Worm (Caenorhabditis elegans) whole organism, L1 larva: ENCODE results near the gene alh-11.

ENCODE experiments used
- C16A3.4 ChIP-seq: fragments of 150-350 bp; optimal IDR thresholded peaks from 2 replicates; lab custom pipeline; 2014; ENCODE audit warnings: missing biosample characterization, missing genetic modification characterization
- F16B12.6 ChIP-seq: fragments of 150-350 bp; optimal IDR thresholded peaks from 2 replicates; lab custom pipeline; 2014; ENCODE audit warnings: missing biosample characterization, missing genetic modification characterization
- Y116A8C.19 ChIP-seq: sonication (generic microtip); optimal IDR thresholded peaks from 2 replicates; lab custom pipeline; 2016; ENCODE audit warnings: missing compliant biosample characterization, missing genetic modification characterization, borderline replicate concordance
- alr-1 ChIP-seq: fragments of 200-800 bp; sonication (Bioruptor generic); optimal IDR thresholded peaks from 2 replicates; lab custom pipeline; 2018; ENCODE audit warnings: borderline replicate concordance, mild to moderate bottlenecking, missing genetic modification characterization, missing compliant biosample characterization
- aly-2 ChIP-seq: fragments of 150-350 bp; optimal IDR thresholded peaks from 2 replicates; lab custom pipeline; 2014; ENCODE audit warnings: missing biosample characterization, missing genetic modification characterization
- ama-1 ChIP-seq: fragments of 150-350 bp; optimal IDR thresholded peaks from 2 replicates; lab custom pipeline; 2014
- ceh-63 ChIP-seq: fragments of 200-800 bp; sonication (Bioruptor generic); optimal IDR thresholded peaks from 2 replicates; lab custom pipeline; 2018; ENCODE audit warnings: mild to moderate bottlenecking, missing genetic modification characterization, missing compliant biosample characterization
- ceh-8 ChIP-seq: fragments of 200-800 bp; sonication (Bioruptor generic); optimal IDR thresholded peaks from 2 replicates; lab custom pipeline; 2018; ENCODE audit warnings: mild to moderate bottlenecking, missing genetic modification characterization, moderate library complexity, missing compliant biosample characterization
- ceh-82 ChIP-seq, 3 experiments: fragments of 150-350 bp in 1 of 3; sonication (generic microtip) in 2 of 3; optimal IDR thresholded peaks; 2 replicates each; lab custom pipeline; 2014 to 2017; ENCODE audit warnings: missing biosample characterization in 3 of 3, missing genetic modification characterization in 3 of 3
- ceh-88 ChIP-seq: fragments of 200-800 bp; sonication (Bioruptor generic); IDR thresholded peaks from 2 replicates; pipeline ENCODE4 v1.3.6; 2022; ENCODE audit warnings: missing genetic modification characterization, missing compliant biosample characterization
- ceh-90 ChIP-seq: sonication (generic microtip); optimal IDR thresholded peaks from 2 replicates; lab custom pipeline; 2016; ENCODE audit warnings: missing genetic modification characterization, missing compliant biosample characterization
- ces-1 ChIP-seq: fragments of 150-350 bp; optimal IDR thresholded peaks from 2 replicates; lab custom pipeline; 2014; ENCODE audit warnings: missing biosample characterization, missing genetic modification reagents, missing genetic modification characterization
- efl-1 ChIP-seq, 4 experiments: fragments of 150-350 bp; optimal IDR thresholded peaks in 3 of 4; peaks in 1 of 4; 1 replicate in 1 of 4; 2 replicates in 3 of 4; lab custom pipeline; 2014; ENCODE audit warnings: missing biosample characterization in 2 of 4, missing genetic modification characterization in 2 of 4, missing genetic modification reagents in 2 of 4
- egl-13 ChIP-seq: sonication (generic microtip); optimal IDR thresholded peaks from 2 replicates; lab custom pipeline; 2016; ENCODE audit warnings: missing genotype, missing genetic modification reagents, missing genetic modification characterization, missing compliant biosample characterization
- elt-2 ChIP-seq: sonication (generic microtip); optimal IDR thresholded peaks from 2 replicates; lab custom pipeline; 2016; ENCODE audit warnings: missing genetic modification characterization, mild to moderate bottlenecking, inconsistent platforms, missing compliant biosample characterization, missing genetic modification reagents
- elt-3 ChIP-seq, 6 experiments: fragments of 150-350 bp in 1 of 6; sonication (generic microtip); optimal IDR thresholded peaks; 2 replicates each; lab custom pipeline; 2017 to 2018; ENCODE audit warnings: missing biosample characterization in 6 of 6, missing genetic modification characterization in 6 of 6, inconsistent platforms in 1 of 6
- fkh-8 ChIP-seq: sonication (generic microtip); optimal IDR thresholded peaks from 2 replicates; lab custom pipeline; 2016; ENCODE audit warnings: mild to moderate bottlenecking, missing genetic modification characterization, missing compliant biosample characterization
- fos-1 ChIP-seq: fragments of 150-350 bp; optimal IDR thresholded peaks from 2 replicates; lab custom pipeline; 2014; ENCODE audit warnings: missing biosample characterization, missing genetic modification characterization
- hlh-4 ChIP-seq: sonication (generic microtip); optimal IDR thresholded peaks from 2 replicates; lab custom pipeline; 2016; ENCODE audit warnings: mild to moderate bottlenecking, missing genetic modification characterization, missing compliant biosample characterization
- irx-1 ChIP-seq: sonication (generic microtip); optimal IDR thresholded peaks from 2 replicates; lab custom pipeline; 2016; ENCODE audit warnings: missing genetic modification characterization, missing compliant biosample characterization
- isw-1 ChIP-seq: fragments of 200-800 bp; sonication (Bioruptor generic); IDR thresholded peaks from 2 replicates; pipeline ENCODE4 v1.3.6; 2022; ENCODE audit warnings: missing genetic modification characterization, missing compliant biosample characterization
- lin-13 ChIP-seq: fragments of 150-350 bp; optimal IDR thresholded peaks from 2 replicates; lab custom pipeline; 2014; ENCODE audit warnings: missing biosample characterization, missing genetic modification reagents, missing genetic modification characterization
- lin-14 ChIP-seq: fragments of 200-800 bp; sonication (Bioruptor generic); optimal IDR thresholded peaks from 2 replicates; lab custom pipeline; 2018; ENCODE audit warnings: mild to moderate bottlenecking, missing genetic modification characterization, moderate library complexity, missing compliant biosample characterization
- lin-15B ChIP-seq: fragments of 150-350 bp; sonication (generic microtip); optimal IDR thresholded peaks from 3 replicates; lab custom pipeline; 2014; ENCODE audit warnings: missing biosample characterization, missing genetic modification characterization
- lir-3 ChIP-seq: sonication (generic microtip); optimal IDR thresholded peaks from 2 replicates; lab custom pipeline; 2016; ENCODE audit warnings: mild to moderate bottlenecking, missing genetic modification characterization, moderate library complexity, missing compliant biosample characterization; ENCODE audit not compliant: poor library complexity
- lsy-2 ChIP-seq, 2 experiments: fragments of 150-350 bp; optimal IDR thresholded peaks; 2 replicates each; lab custom pipeline; 2014; ENCODE audit warnings: missing biosample characterization in 2 of 2, missing genetic modification characterization in 2 of 2
- mef-2 ChIP-seq: fragments of 150-350 bp; optimal IDR thresholded peaks from 2 replicates; lab custom pipeline; 2014; ENCODE audit warnings: missing biosample characterization, missing genetic modification characterization
- mep-1 ChIP-seq: fragments of 150-350 bp; optimal IDR thresholded peaks from 2 replicates; lab custom pipeline; 2014; ENCODE audit warnings: missing biosample characterization, missing genetic modification characterization
- nhr-11 ChIP-seq: fragments of 150-350 bp; optimal IDR thresholded peaks from 2 replicates; lab custom pipeline; 2014; ENCODE audit warnings: missing biosample characterization, missing genetic modification characterization
- nhr-12 ChIP-seq: sonication (generic microtip); optimal IDR thresholded peaks from 2 replicates; lab custom pipeline; 2017; ENCODE audit warnings: missing biosample characterization, missing genetic modification characterization
- nhr-20 ChIP-seq: sonication (generic microtip); optimal IDR thresholded peaks from 2 replicates; lab custom pipeline; 2016; ENCODE audit warnings: mild to moderate bottlenecking, missing genetic modification characterization, missing compliant biosample characterization
- nhr-237 ChIP-seq: fragments of 150-350 bp; optimal IDR thresholded peaks from 2 replicates; lab custom pipeline; 2014; ENCODE audit warnings: missing biosample characterization, missing genetic modification characterization
- nhr-47 ChIP-seq: sonication (generic microtip); optimal IDR thresholded peaks from 2 replicates; lab custom pipeline; 2016; ENCODE audit warnings: mild to moderate bottlenecking, missing genetic modification characterization, moderate library complexity, missing compliant biosample characterization
- nhr-85 ChIP-seq: sonication (generic microtip); peaks from one replicate; lab custom pipeline; 2016; ENCODE audit warnings: missing genetic modification characterization, inconsistent platforms, missing compliant biosample characterization
- nhr-90 ChIP-seq: sonication (generic microtip); optimal IDR thresholded peaks from 2 replicates; lab custom pipeline; 2016; ENCODE audit warnings: mild to moderate bottlenecking, missing genetic modification characterization, missing compliant biosample characterization; ENCODE audit not compliant: poor library complexity
- pax-3 ChIP-seq: fragments of 200-800 bp; sonication (Bioruptor generic); optimal IDR thresholded peaks from 2 replicates; lab custom pipeline; 2018; ENCODE audit warnings: mild to moderate bottlenecking, missing genetic modification characterization, moderate library complexity, missing compliant biosample characterization
- pqm-1 ChIP-seq: sonication (generic microtip); optimal IDR thresholded peaks from 3 replicates; lab custom pipeline; 2017; ENCODE audit warnings: missing biosample characterization, missing genetic modification characterization
- rnt-1 ChIP-seq: sonication (generic microtip); optimal IDR thresholded peaks from 2 replicates; lab custom pipeline; 2016; ENCODE audit warnings: mild to moderate bottlenecking, missing genetic modification characterization, moderate library complexity, missing compliant biosample characterization
- snpc-4 ChIP-seq: fragments of 150-350 bp; optimal IDR thresholded peaks from 2 replicates; lab custom pipeline; 2014; ENCODE audit warnings: missing biosample characterization, missing genetic modification characterization
- sox-4 ChIP-seq: sonication (generic microtip); optimal IDR thresholded peaks from 2 replicates; lab custom pipeline; 2016; ENCODE audit warnings: missing genetic modification characterization, missing compliant biosample characterization
- sup-37 ChIP-seq: fragments of 200-800 bp; sonication (Bioruptor generic); optimal IDR thresholded peaks from 2 replicates; lab custom pipeline; 2018; ENCODE audit warnings: mild to moderate bottlenecking, missing genetic modification characterization, missing compliant biosample characterization
- swsn-7 ChIP-seq: sonication (generic microtip); optimal IDR thresholded peaks from 2 replicates; lab custom pipeline; 2016; ENCODE audit warnings: missing genetic modification characterization, missing compliant biosample characterization
- unc-130 ChIP-seq: fragments of 150-350 bp; optimal IDR thresholded peaks from 2 replicates; lab custom pipeline; 2017; ENCODE audit warnings: missing biosample characterization, missing genetic modification characterization, inconsistent platforms
- unc-30 ChIP-seq: sonication (generic microtip); optimal IDR thresholded peaks from 2 replicates; lab custom pipeline; 2017; ENCODE audit warnings: missing biosample characterization, missing genetic modification characterization
- unc-62 ChIP-seq: fragments of 150-350 bp; optimal IDR thresholded peaks from 2 replicates; lab custom pipeline; 2014; ENCODE audit warnings: missing biosample characterization, missing genetic modification reagents, missing genetic modification characterization
- unc-86 ChIP-seq: sonication (generic microtip); optimal IDR thresholded peaks from 2 replicates; lab custom pipeline; 2016; ENCODE audit warnings: missing genetic modification characterization, missing compliant biosample characterization
- vab-15 ChIP-seq: sonication (generic microtip); optimal IDR thresholded peaks from 2 replicates; lab custom pipeline; 2017; ENCODE audit warnings: missing genotype, mild to moderate bottlenecking, missing genetic modification characterization, missing compliant biosample characterization
- xbp-1 ChIP-seq: sonication (generic microtip); optimal IDR thresholded peaks from 2 replicates; lab custom pipeline; 2016; ENCODE audit warnings: missing genetic modification characterization, missing compliant biosample characterization
- zip-4 ChIP-seq: fragments of 200-800 bp; sonication (Bioruptor generic); optimal IDR thresholded peaks from 2 replicates; lab custom pipeline; 2018; ENCODE audit warnings: mild to moderate bottlenecking, missing genetic modification characterization, moderate library complexity, missing compliant biosample characterization
- ztf-4 ChIP-seq: fragments of 150-350 bp; optimal IDR thresholded peaks from 2 replicates; lab custom pipeline; 2014; ENCODE audit warnings: missing biosample characterization, missing genetic modification characterization

Gene alh-11

DNA sequence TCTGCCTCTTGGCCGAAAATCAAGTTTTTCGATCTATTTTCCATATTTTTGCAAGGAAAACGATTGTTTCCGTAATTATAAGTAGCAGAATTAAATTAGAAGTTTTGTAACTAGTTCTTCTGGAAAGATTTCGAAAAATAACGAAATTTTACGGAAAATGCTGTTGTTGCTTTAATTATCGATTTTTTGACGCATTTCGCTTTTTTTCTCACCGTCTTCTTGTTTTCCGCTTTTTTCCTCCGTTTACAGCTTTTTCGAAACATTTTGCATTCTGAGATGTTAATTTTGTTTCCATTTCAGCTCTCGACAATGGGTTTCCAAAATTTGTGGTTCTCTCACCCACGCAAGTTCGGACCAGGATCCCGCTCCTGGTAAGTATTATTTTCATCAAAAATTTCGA is 15.3 kb upstream of the alh-11 start, which contains the start of gene rps-29:
Gene rps-29, plus strand, starts transcription at position 301 of the 400 bp plus-strand sequence.
- TF ChIP-seq unc-130 (no peak), elt-3 (tag; optimal IDR thresholded peaks at IDR 0.05; lab: Kevin White, UChicago) (no peak), nhr-11 (tag; lab: Kevin White, UChicago) (no peak), rnt-1 (tag; lab: Kevin White, UChicago) (no peak), mef-2 (tag; lab: Kevin White, UChicago) (no peak), nhr-20 (tag; lab: Kevin White, UChicago) (no peak), hlh-4 (tag; lab: Kevin White, UChicago) (no peak), isw-1 (GFP tag; lab: Robert Waterston, UW) (no peak), snpc-4 (no peak), irx-1 (tag; lab: Kevin White, UChicago) (peak; percentile 40), ceh-8 (GFP tag; lab: Kevin White, UChicago) (no peak), nhr-85 (peak; percentile 11)

DNA sequence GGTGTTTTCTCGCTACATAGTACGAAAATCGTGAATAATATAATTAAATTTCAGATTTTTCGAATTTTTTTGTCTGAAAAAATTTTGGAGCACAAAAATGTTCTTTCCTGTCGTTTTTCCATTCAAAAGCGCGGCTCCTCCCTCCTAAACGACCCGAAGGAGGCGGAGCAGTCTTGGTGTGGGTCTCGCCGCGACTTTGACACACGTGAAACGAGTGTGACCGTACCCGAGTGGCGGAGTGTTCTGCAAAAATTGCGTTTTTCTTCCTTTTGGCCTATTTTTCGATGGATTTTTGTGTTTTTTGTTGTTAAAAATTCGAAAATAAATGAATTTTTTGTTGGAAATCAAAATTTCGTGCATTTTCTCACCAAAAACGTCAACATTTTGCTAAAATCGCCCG is 14.9 kb upstream of the alh-11 start, which contains the start of gene snt-2:
Gene snt-2, minus strand, starts transcription at position 139 of the 400 bp plus-strand sequence.
- peak; percentile 30; the same call in 1 of the 2 replicates for TF ChIP-seq ceh-88 (GFP tag; lab: Robert Waterston, UW)
- peak; percentile 70 for TF ChIP-seq lin-13 (GFP tag; lab: Kevin White, UChicago)
- peak; percentile 76 for TF ChIP-seq nhr-90
- peak; percentile 85 for TF ChIP-seq nhr-85
- TF ChIP-seq lin-14 (GFP tag; lab: Kevin White, UChicago): no peak
- no peak for TF ChIP-seq sup-37
- TF ChIP-seq nhr-47 (tag; lab: Kevin White, UChicago): peak; percentile 85
- no peak for TF ChIP-seq nhr-11 (tag; lab: Kevin White, UChicago)
- TF ChIP-seq efl-1 (optimal IDR thresholded peaks at IDR 0.05; lab: Kevin White, UChicago): peak; percentile 84 to 86
- TF ChIP-seq efl-1 (GFP tag; optimal IDR thresholded peaks at IDR 0.05 in 1 of 2; lab: Kevin White, UChicago): peak; percentile 82 to 97
- TF ChIP-seq elt-2 (tag; lab: Kevin White, UChicago): peak; percentile 62
- TF ChIP-seq ceh-90 (tag; lab: Kevin White, UChicago): peak; percentile 18
- TF ChIP-seq ceh-8 (GFP tag; lab: Kevin White, UChicago): no peak
- peak; percentile 72 for TF ChIP-seq unc-86
- TF ChIP-seq snpc-4: peak; percentile 43
- TF ChIP-seq nhr-12: no peak
- TF ChIP-seq ceh-82 (tag; optimal IDR thresholded peaks at IDR 0.05; lab: Kevin White, UChicago): peak; percentile 53 to 95 (median 75)
- TF ChIP-seq sox-4 (tag; lab: Kevin White, UChicago): no peak
- peak; percentile 71 for TF ChIP-seq xbp-1 (tag; lab: Kevin White, UChicago)
- no peak for TF ChIP-seq unc-130
- TF ChIP-seq isw-1 (GFP tag; lab: Robert Waterston, UW): peak; percentile 78
- peak; percentile 80 for TF ChIP-seq mep-1 (tag; lab: Kevin White, UChicago)
- peak; percentile 44 for TF ChIP-seq F16B12.6 (tag; lab: Kevin White, UChicago)
- no peak for TF ChIP-seq ama-1 (lab: Kevin White, UChicago)
- peak; percentile 24 for TF ChIP-seq zip-4 (GFP tag; lab: Kevin White, UChicago)
- TF ChIP-seq ztf-4: peak; percentile 16
- peak; percentile 19 for TF ChIP-seq aly-2
- peak; percentile 24 for TF ChIP-seq vab-15
- no peak for TF ChIP-seq unc-62 (GFP tag; lab: Kevin White, UChicago)
- peak; percentile 89 for TF ChIP-seq rnt-1 (tag; lab: Kevin White, UChicago)
- TF ChIP-seq unc-30 (tag; lab: Kevin White, UChicago): no peak
- TF ChIP-seq C16A3.4: peak; percentile 80
- TF ChIP-seq lin-15B: peak; percentile 72
- TF ChIP-seq nhr-20 (tag; lab: Kevin White, UChicago): peak; percentile 73
- peak; percentile 99 for TF ChIP-seq lsy-2 (tag; optimal IDR thresholded peaks at IDR 0.05; lab: Kevin White, UChicago)
- no peak for TF ChIP-seq alr-1 (tag; lab: Kevin White, UChicago)
- peak; percentile 84 for TF ChIP-seq fkh-8
- no peak for TF ChIP-seq ces-1
- TF ChIP-seq nhr-237 (tag; lab: Kevin White, UChicago): peak; percentile 36
- peak; percentile 43 for TF ChIP-seq egl-13 (tag; lab: Kevin White, UChicago)
- peak; percentile 63 for TF ChIP-seq pax-3 (tag; lab: Kevin White, UChicago)
- TF ChIP-seq lir-3 (tag; lab: Kevin White, UChicago): peak; percentile 67
- no peak for TF ChIP-seq Y116A8C.19
- peak; percentile 62 for TF ChIP-seq fos-1 (tag; lab: Kevin White, UChicago)
- no peak for TF ChIP-seq ceh-63 (GFP tag; lab: Kevin White, UChicago)
- TF ChIP-seq swsn-7 (tag; lab: Kevin White, UChicago): peak; percentile 76
- TF ChIP-seq pqm-1 (tag; lab: Kevin White, UChicago): no peak
